Worm (Caenorhabditis elegans) whole organism, L4 larva: Measurements from ENCODE around the gene ZC239.14.

ENCODE experiments used
- Y5F2A.4 ChIP-seq: fragments of 200-800 bp; sonication (Bioruptor generic); optimal IDR thresholded peaks from 2 replicates; lab custom pipeline; 2018; ENCODE audit warnings: mild to moderate bottlenecking, missing genetic modification characterization, missing compliant biosample characterization
- ceh-62 ChIP-seq: sonication (generic microtip); optimal IDR thresholded peaks from 2 replicates; lab custom pipeline; 2017; ENCODE audit warnings: missing biosample characterization, missing genetic modification characterization
- ceh-82 ChIP-seq: sonication (generic microtip); optimal IDR thresholded peaks from 2 replicates; lab custom pipeline; 2017; ENCODE audit warnings: missing biosample characterization, missing genetic modification characterization
- fkh-10 ChIP-seq: fragments of 150-350 bp; optimal IDR thresholded peaks from 2 replicates; lab custom pipeline; 2014; ENCODE audit warnings: missing biosample characterization, missing genetic modification reagents, missing genetic modification characterization
- lin-39 ChIP-seq: fragments of 150-350 bp; optimal IDR thresholded peaks from 2 replicates; lab custom pipeline; 2014; ENCODE audit warnings: missing biosample characterization, missing genetic modification reagents, missing genetic modification characterization
- nhr-11 ChIP-seq: fragments of 150-350 bp; optimal IDR thresholded peaks from 2 replicates; lab custom pipeline; 2014; ENCODE audit warnings: missing biosample characterization, missing genetic modification characterization
- nhr-42 ChIP-seq: fragments of 200-800 bp; sonication (Bioruptor generic); IDR thresholded peaks from 2 replicates; pipeline ENCODE4 v1.3.6; 2022; ENCODE audit warnings: missing genetic modification characterization, missing compliant biosample characterization
- spr-1 ChIP-seq: sonication (generic microtip); optimal IDR thresholded peaks from 2 replicates; lab custom pipeline; 2016; ENCODE audit warnings: mild to moderate bottlenecking, missing genetic modification characterization, missing compliant biosample characterization
- unc-130 ChIP-seq: sonication (generic microtip); optimal IDR thresholded peaks from 2 replicates; lab custom pipeline; 2016; ENCODE audit warnings: missing genetic modification reagents, missing genetic modification characterization, missing compliant biosample characterization

DNA sequence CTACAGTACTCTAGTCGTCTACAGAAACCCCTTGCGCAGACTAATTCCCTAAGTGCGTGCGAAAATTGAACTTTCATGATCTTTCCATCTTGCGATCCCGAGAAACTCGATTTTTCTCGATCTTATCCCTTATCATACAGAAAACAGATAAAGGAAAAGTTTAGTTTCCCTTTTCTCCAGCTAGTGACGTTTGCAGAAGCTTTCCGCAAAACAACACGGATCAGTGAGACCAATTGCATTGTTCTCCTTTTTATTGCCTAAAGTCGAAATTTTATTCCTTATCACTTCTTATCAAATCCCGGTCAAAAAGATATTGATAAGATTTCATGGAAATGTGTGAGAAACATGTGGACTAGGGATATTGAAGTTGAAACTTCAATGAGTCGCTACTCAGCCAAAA lies 20.0 kb upstream of the ZC239.14 start:
- TF ChIP-seq lin-39 (tag; lab: Kevin White, UChicago), result no peak
- no peak for TF ChIP-seq ceh-82 (tag; lab: Kevin White, UChicago)
- no peak for TF ChIP-seq unc-130
- TF ChIP-seq spr-1 (tag; lab: Kevin White, UChicago), result no peak
- no peak for TF ChIP-seq nhr-11 (tag; lab: Kevin White, UChicago)
- no peak for TF ChIP-seq Y5F2A.4
- no peak for TF ChIP-seq nhr-42 (GFP tag; lab: Robert Waterston, UW)
- TF ChIP-seq fkh-10 (GFP tag; lab: Kevin White, UChicago), result no peak
- TF ChIP-seq ceh-62 (tag; lab: Kevin White, UChicago), result no peak
